Worm (Caenorhabditis elegans) whole organism, L3 larva: ENCODE measurements around the gene lgc-53.

ENCODE experiments used
- elt-3 ChIP-seq, 3 experiments: fragments of 150-350 bp in 1 of 3; sonication (generic microtip) in 2 of 3; optimal IDR thresholded peaks; 2 replicates in 2 of 3; 4 replicates in 1 of 3; lab custom pipeline; 2014 to 2017; ENCODE audit warnings: missing biosample characterization in 3 of 3, missing genetic modification characterization in 3 of 3
- eor-1 ChIP-seq, 2 experiments: fragments of 150-350 bp; optimal IDR thresholded peaks; 2 replicates each; lab custom pipeline; 2014 to 2018; ENCODE audit warnings: missing biosample characterization in 2 of 2, missing genetic modification characterization in 2 of 2
- nhr-25 ChIP-seq: sonication (generic microtip); optimal IDR thresholded peaks from 2 replicates; lab custom pipeline; 2017; ENCODE audit warnings: missing biosample characterization, missing genetic modification characterization
- nhr-76 ChIP-seq: fragments of 150-350 bp; sonication (generic microtip); optimal IDR thresholded peaks from 5 replicates; lab custom pipeline; 2014; ENCODE audit warnings: missing biosample characterization, missing genetic modification characterization
- snpc-4 ChIP-seq: fragments of 150-350 bp; optimal IDR thresholded peaks from 2 replicates; lab custom pipeline; 2014; ENCODE audit warnings: missing biosample characterization, missing genetic modification characterization

ce11 chrX:16674632-16675031, 36.8 kb upstream of the lgc-53 start, which contains the start of gene tag-343:
- TF ChIP-seq nhr-76 (tag; lab: Kevin White, UChicago) (no peak), elt-3 (tag; optimal IDR thresholded peaks at IDR 0.05; lab: Kevin White, UChicago) (no peak), snpc-4 (no peak), eor-1 (tag; optimal IDR thresholded peaks at IDR 0.05; lab: Kevin White, UChicago) (no peak), nhr-25 (tag; lab: Kevin White, UChicago) (no peak)
